Worm (Caenorhabditis elegans) whole organism, L4/young adult: ENCODE data around the gene srj-52.

Source experiments
- W03F9.2 ChIP-seq: fragments of 150-350 bp; optimal IDR thresholded peaks from 2 replicates; lab custom pipeline; 2014; ENCODE audit warnings: missing biosample characterization, missing genetic modification characterization
- dao-5 ChIP-seq: sonication (generic microtip); optimal IDR thresholded peaks from 2 replicates; lab custom pipeline; 2016; ENCODE audit warnings: missing genotype, missing genetic modification characterization, moderate library complexity, missing compliant biosample characterization
- him-1 ChIP-seq: sonication (generic microtip); optimal IDR thresholded peaks from 2 replicates; lab custom pipeline; 2016; ENCODE audit warnings: missing genotype, missing genetic modification reagents, missing genetic modification characterization, missing compliant biosample characterization

srj-52 gene

DNA sequence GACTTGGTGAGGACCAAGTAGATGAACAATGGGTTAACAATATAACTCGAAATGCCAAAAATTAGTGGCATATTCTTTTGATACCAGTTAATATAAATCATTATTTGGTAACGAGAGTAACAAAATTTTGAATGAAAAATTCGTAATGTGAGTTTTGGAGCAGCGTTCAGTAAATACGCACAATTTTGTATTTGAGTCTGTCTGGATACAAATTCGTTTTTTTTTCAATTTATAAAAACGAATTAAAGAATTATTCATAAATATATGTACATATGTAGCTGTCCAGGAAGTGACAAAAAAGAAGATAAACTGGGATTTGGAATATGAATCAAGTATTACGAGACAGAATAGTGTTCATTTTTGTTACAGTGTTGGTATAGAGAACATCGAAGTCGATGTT is 42.9 kb downstream of the srj-52 start, which contains the start of gene srj-5:
Gene srj-5 (minus strand): TSS at position 101 of the 400 bp plus-strand sequence.
- no peak for TF ChIP-seq W03F9.2 (tag; lab: Kevin White, UChicago)
- no peak for TF ChIP-seq dao-5 (tag; lab: Kevin White, UChicago)
- TF ChIP-seq him-1 = no peak

DNA sequence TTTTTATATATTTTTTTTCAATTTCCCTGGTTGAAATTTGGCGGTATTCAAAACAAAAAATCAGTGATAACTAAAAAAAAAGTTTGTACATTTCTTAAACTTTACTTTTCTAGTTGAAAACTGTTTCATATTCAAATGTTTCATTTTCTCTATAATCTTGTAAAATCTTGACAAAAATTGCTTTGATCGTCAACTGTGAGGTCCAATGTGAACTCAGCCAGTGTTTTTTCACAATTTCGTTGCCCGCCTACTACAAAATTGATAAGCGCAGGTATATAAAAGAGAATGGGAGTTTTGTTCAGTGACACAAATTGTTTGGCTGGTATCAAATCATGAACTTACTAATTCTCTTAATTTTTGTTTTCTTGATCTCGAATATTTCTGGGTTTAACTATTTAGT is 48.9 kb downstream of the srj-52 start, which contains the start of gene ugt-42:
Gene ugt-42 (plus strand): TSS at position 301 of the 400 bp plus-strand sequence.
- TF ChIP-seq dao-5 (tag; lab: Kevin White, UChicago) (no peak), W03F9.2 (tag; lab: Kevin White, UChicago) (no peak), him-1 (no peak)

DNA sequence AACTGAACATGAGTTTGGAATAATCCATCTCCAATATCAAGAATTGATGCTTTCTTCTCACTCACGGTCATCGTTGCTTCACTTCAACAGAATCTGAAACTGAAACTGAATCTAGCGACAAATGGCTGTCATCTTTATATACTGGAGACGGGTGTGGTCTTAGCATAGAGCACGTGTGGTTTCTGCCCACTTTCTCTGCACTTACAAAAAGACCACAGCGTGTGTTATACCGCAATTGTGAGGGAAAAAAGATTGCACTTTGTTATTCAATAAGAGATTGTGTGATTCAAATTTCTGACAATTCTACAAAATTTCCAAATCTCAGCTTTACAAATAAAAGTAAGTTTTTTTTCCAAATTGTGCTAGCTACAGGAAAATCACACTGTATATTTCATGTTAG is 49.7 kb downstream of the srj-52 start, which contains the start of gene F48G7.12:
Gene F48G7.12 (minus strand): TSS at position 101 of the 400 bp plus-strand sequence.
- TF ChIP-seq dao-5 (tag; lab: Kevin White, UChicago) = no peak
- TF ChIP-seq W03F9.2 (tag; lab: Kevin White, UChicago) = no peak
- no peak for TF ChIP-seq him-1
